Fruit fly (Drosophila melanogaster): ENCODE measurements around the gene CG6324.

Gene CG6324

dm6 chrX:15475791-15476190 lies at the start of gene CG6324:
Gene CG6324, plus strand, starts transcription at chrX:15476091.
- no peak for TF ChIP-seq CG8478 (optimal IDR thresholded peaks at IDR 0.05)
- no peak for TF ChIP-seq psq (optimal IDR thresholded peaks at IDR 0.05)
- TF ChIP-seq pan (optimal IDR thresholded peaks at IDR 0.05): no peak
- no peak for TF ChIP-seq usp (GFP tag; optimal IDR thresholded peaks at IDR 0.05)
- no peak for TF ChIP-seq EcR (GFP tag; optimal IDR thresholded peaks at IDR 0.05)
- TF ChIP-seq Dll (optimal IDR thresholded peaks at IDR 0.05): no peak

DNA sequence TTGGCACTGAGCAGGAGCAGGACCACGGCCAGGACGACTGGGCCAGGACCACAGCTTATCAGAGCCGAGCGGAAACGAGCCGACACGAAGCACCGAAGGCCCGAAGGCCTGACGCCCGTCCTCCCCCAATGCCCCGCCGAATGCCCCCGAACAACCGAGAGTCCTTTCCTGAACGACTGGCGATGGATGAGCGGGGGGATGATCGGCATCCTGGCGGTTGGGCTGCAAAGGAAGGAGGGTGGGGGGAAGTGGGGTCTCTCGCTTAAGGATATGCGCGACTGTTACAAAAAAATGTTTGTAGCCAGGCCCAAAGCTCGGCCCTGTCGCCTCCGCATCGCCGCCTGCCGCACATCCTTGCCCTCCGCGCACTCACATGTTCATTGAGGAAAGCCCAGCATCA lies 34.6 kb upstream of the CG6324 start, which contains the start of gene Cngl:
Cngl (minus strand) TSS at position 8 of the 400 bp plus-strand sequence.
- TF ChIP-seq pan (optimal IDR thresholded peaks at IDR 0.05) (no peak), usp (GFP tag; optimal IDR thresholded peaks at IDR 0.05) (no peak), CG8478 (optimal IDR thresholded peaks at IDR 0.05) (no peak), psq (optimal IDR thresholded peaks at IDR 0.05) (no peak), Dll (optimal IDR thresholded peaks at IDR 0.05) (no peak), EcR (GFP tag; optimal IDR thresholded peaks at IDR 0.05) (no peak)

DNA sequence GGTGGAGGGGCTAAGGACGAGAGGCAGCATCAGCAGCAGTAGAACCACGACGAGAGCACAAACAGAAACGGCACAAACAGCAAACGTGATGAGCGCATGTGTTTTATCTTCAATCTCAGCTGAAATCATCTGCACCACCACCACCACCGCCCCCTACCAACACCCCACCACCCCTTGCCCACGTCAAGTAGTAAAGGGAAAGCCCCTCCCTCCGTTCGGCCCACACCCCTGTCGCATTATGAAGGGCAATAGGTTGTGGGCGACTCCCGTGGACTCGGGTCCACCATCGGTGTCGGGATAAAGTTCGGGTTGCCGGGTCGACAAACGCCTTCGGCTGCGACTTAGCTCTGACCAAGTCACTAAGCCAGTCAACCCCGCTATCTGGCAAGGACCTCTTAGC lies 32.4 kb upstream of the CG6324 start:
- TF ChIP-seq psq (optimal IDR thresholded peaks at IDR 0.05) (no peak), Dll (optimal IDR thresholded peaks at IDR 0.05) (no peak), pan (optimal IDR thresholded peaks at IDR 0.05) (no peak), usp (GFP tag; optimal IDR thresholded peaks at IDR 0.05) (no peak), EcR (GFP tag; optimal IDR thresholded peaks at IDR 0.05) (no peak), CG8478 (optimal IDR thresholded peaks at IDR 0.05) (no peak)

dm6 chrX:15448136-15448535 lies 27.8 kb upstream of the CG6324 start:
- no peak for TF ChIP-seq usp (GFP tag; optimal IDR thresholded peaks at IDR 0.05)
- TF ChIP-seq pan (optimal IDR thresholded peaks at IDR 0.05): no peak
- no peak for TF ChIP-seq psq (optimal IDR thresholded peaks at IDR 0.05)

dm6 chrX:15448809-15449208 lies 27.1 kb upstream of the CG6324 start:
- no peak for TF ChIP-seq EcR (GFP tag; optimal IDR thresholded peaks at IDR 0.05)
- TF ChIP-seq Dll (optimal IDR thresholded peaks at IDR 0.05): no peak
- no peak for TF ChIP-seq psq (optimal IDR thresholded peaks at IDR 0.05)
- TF ChIP-seq CG8478 (optimal IDR thresholded peaks at IDR 0.05): no peak
- no peak for TF ChIP-seq pan (optimal IDR thresholded peaks at IDR 0.05)
- TF ChIP-seq usp (GFP tag; optimal IDR thresholded peaks at IDR 0.05): no peak

- TF ChIP-seq EcR (GFP tag; optimal IDR thresholded peaks at IDR 0.05) (no peak), psq (optimal IDR thresholded peaks at IDR 0.05) (no peak), CG8478 (optimal IDR thresholded peaks at IDR 0.05) (no peak), pan (optimal IDR thresholded peaks at IDR 0.05) (no peak), usp (GFP tag; optimal IDR thresholded peaks at IDR 0.05) (no peak), Dll (optimal IDR thresholded peaks at IDR 0.05) (no peak)
These were observed 26.2 kb upstream of the CG6324 start, which contains the start of the genes Scamp and Ahcy for dm6 chrX:15449490-15450326. Gene Scamp, minus strand, starts transcription at chrX:15449883. Gene Ahcy, plus strand, starts transcription at chrX:15450261.

dm6 chrX:15450327-15450644 lies 25.6 kb upstream of the CG6324 start:
- TF ChIP-seq CG8478 (optimal IDR thresholded peaks at IDR 0.05): no peak
- no peak for TF ChIP-seq Dll (optimal IDR thresholded peaks at IDR 0.05)
- TF ChIP-seq usp (GFP tag; optimal IDR thresholded peaks at IDR 0.05): no peak
- TF ChIP-seq psq (optimal IDR thresholded peaks at IDR 0.05): no peak
- TF ChIP-seq EcR (GFP tag; optimal IDR thresholded peaks at IDR 0.05): no peak
- TF ChIP-seq pan (optimal IDR thresholded peaks at IDR 0.05): no peak

dm6 chrX:15453121-15453520 lies 22.8 kb upstream of the CG6324 start, which contains the start of gene CG11655:
Gene CG11655, plus strand, starts transcription at chrX:15453471.
- no peak for TF ChIP-seq psq (optimal IDR thresholded peaks at IDR 0.05)
- no peak for TF ChIP-seq Dll (optimal IDR thresholded peaks at IDR 0.05)
- TF ChIP-seq EcR (GFP tag; optimal IDR thresholded peaks at IDR 0.05): no peak
- no peak for TF ChIP-seq pan (optimal IDR thresholded peaks at IDR 0.05)
- no peak for TF ChIP-seq CG8478 (optimal IDR thresholded peaks at IDR 0.05)
- no peak for TF ChIP-seq usp (GFP tag; optimal IDR thresholded peaks at IDR 0.05)

DNA sequence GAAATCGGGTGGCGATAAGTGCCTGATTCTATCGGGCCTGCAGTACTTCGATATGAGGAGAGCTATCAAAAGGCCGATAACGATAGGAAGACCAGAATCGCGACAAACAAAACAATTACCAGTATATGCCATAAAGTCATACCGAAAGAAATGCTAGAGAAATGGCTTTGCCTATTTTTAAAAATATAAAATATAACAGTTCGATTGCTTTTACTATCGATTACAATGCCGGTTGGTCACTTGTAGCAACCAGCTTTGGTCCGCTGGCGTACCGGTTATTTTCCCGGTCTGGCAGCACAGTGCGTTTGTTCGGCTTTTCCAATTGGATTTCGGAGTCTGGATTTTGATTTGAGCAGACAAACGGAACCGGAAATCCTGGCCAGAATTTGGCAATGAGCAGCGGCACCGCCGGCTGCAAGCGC lies 13.4 kb upstream of the CG6324 start, which contains the start of the genes shtd, CG6294 and CG6299:
shtd (minus strand) TSS at position 6 of the 422 bp plus-strand sequence.
CG6294 (plus strand) TSS at position 287 of the 422 bp plus-strand sequence.
CG6299 (plus strand) TSS at position 287 of the 422 bp plus-strand sequence.
- no peak for TF ChIP-seq pan (optimal IDR thresholded peaks at IDR 0.05)
- TF ChIP-seq Dll (optimal IDR thresholded peaks at IDR 0.05): no peak
- TF ChIP-seq CG8478 (optimal IDR thresholded peaks at IDR 0.05): no peak
- TF ChIP-seq EcR (GFP tag; optimal IDR thresholded peaks at IDR 0.05): no peak
- TF ChIP-seq psq (optimal IDR thresholded peaks at IDR 0.05): no peak
- no peak for TF ChIP-seq usp (GFP tag; optimal IDR thresholded peaks at IDR 0.05)

DNA sequence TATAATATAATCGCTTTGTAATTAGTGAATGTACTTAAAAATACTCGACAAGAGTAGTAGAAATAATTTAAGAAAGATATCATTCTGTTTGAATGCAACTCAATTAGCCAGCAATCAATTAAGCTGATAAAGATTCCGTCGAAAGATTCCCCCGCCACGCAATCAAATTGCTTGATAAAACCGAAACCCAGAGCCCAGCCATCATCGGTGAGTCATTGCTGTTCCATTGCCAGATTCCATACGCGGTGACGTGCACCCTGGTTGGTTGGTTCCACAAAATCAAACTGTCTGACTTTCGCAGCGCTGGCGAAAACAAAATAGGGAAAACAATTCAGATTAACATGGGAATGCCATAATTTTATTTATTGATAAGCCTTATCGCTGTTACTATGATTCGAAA lies 11.4 kb upstream of the CG6324 start:
- TF ChIP-seq Dll (optimal IDR thresholded peaks at IDR 0.05): no peak
- no peak for TF ChIP-seq usp (GFP tag; optimal IDR thresholded peaks at IDR 0.05)
- TF ChIP-seq pan (optimal IDR thresholded peaks at IDR 0.05): no peak
- TF ChIP-seq CG8478 (optimal IDR thresholded peaks at IDR 0.05): no peak
- no peak for TF ChIP-seq psq (optimal IDR thresholded peaks at IDR 0.05)
- TF ChIP-seq EcR (GFP tag; optimal IDR thresholded peaks at IDR 0.05): no peak

DNA sequence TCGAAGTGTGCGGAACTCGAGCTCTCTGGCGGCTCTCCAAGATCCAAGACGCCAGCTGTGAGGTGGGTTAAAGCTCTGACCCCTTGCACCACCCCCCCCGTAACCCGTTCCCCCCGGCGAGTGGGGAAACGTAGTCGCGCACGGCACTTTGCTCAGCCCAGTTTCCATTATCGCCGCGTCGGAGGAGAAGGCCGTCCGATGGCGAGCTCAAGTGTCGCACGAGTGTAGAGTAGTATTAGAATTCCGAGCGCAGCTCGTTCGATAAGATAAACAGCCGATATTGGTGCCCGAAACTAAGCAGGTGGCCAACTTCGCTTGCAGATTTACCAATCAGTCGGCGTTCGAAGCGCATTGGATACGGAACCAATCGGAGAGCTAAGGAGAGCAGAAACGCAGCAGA lies 10.5 kb upstream of the CG6324 start:
- TF ChIP-seq pan (optimal IDR thresholded peaks at IDR 0.05) (no peak), usp (GFP tag; optimal IDR thresholded peaks at IDR 0.05) (no peak), Dll (optimal IDR thresholded peaks at IDR 0.05) (no peak), EcR (GFP tag; optimal IDR thresholded peaks at IDR 0.05) (no peak), psq (optimal IDR thresholded peaks at IDR 0.05) (no peak), CG8478 (optimal IDR thresholded peaks at IDR 0.05) (no peak)

DNA sequence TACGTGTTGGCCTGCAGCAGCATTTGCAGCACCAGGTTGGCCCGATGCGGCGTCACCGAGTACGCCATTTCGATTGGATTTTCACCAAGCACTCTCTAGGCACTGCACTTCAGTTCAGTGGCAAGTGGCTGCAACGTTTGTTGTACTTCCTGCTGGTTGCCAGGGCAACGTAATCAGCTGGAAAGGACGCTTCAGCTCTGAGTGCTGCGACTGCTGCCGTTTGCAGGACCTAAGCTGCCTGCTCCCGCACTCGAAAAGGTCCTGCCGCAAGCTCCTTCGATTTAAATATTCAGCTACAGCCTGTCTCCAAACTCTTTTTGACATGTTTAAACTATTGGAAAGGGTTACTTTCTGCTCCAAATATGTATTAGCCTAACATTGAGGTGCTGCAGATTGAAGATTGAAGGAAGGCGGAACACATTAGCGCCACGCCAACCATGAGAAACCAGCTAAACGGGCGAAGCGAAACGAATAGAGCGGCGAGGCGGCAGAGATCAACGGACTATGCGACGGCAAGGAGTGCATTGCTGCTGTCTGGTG lies 8.4 kb upstream of the CG6324 start, which contains the start of the genes CG15642 and CG15641:
CG15642 (minus strand) TSS at position 356 of the 540 bp plus-strand sequence.
CG15641 (plus strand) TSS at position 490 of the 540 bp plus-strand sequence.
- TF ChIP-seq usp (GFP tag; optimal IDR thresholded peaks at IDR 0.05) (no peak), CG8478 (optimal IDR thresholded peaks at IDR 0.05) (no peak), pan (optimal IDR thresholded peaks at IDR 0.05) (no peak), psq (optimal IDR thresholded peaks at IDR 0.05) (no peak)

All from whole organism.